Worm (Caenorhabditis elegans): ENCODE results near the gene srx-114.

DNA sequence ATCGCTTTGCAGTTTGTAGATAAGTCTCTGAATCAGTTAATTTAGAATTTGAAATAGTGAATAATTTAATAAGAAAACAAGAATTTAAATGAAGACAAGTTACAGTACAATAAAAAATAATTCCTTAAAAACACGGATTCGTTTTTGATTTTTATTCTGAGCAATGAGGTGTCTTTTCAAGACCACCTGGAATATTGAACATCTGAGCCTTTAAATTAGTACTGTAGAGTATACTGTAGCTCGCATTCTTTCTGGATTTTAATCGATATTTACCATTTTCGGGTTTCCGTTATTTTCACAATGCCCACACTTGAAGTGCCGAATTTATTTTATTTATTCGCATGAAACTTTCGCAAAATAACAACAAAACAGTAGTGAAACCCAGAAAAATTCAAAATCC is 9.1 kb downstream of the srx-114 start, which contains the start of gene F07F6.7:
- TF ChIP-seq daf-12 (tag; optimal IDR thresholded peaks at IDR 0.05) (no peak), nhr-25 (tag; optimal IDR thresholded peaks at IDR 0.05; ENCODE audit: borderline replicate concordance, insufficient read depth) (peak; percentile 13), pha-4 (GFP tag; IDR thresholded peaks at IDR 0.05) (no peak), pha-4 (tag; optimal IDR thresholded peaks at IDR 0.05) (no peak), F49E8.2 (tag; optimal IDR thresholded peaks at IDR 0.05; ENCODE audit: borderline replicate concordance) (no peak), zag-1 (tag; optimal IDR thresholded peaks at IDR 0.05) (no peak), snpc-4 (tag; optimal IDR thresholded peaks at IDR 0.05) (no peak)
